Fruit fly (Drosophila melanogaster): ENCODE measurements around the gene Cht11.

Cht11 gene

dm6 chrX:6866040-6866439, 16.7 kb upstream of the Cht11 start (continued):
- TF ChIP-seq CG7271 (tag; optimal IDR thresholded peaks at IDR 0.05) (no peak), wor (GFP tag; IDR thresholded peaks at IDR 0.05) (no peak), Mrtf (GFP tag; IDR thresholded peaks at IDR 0.05) (no peak), repo (GFP tag; optimal IDR thresholded peaks at IDR 0.05) (no peak), en (GFP tag; optimal IDR thresholded peaks at IDR 0.05) (no peak), CG7372 (GFP tag; IDR thresholded peaks at IDR 0.05) (no peak), CG7745 (tag; optimal IDR thresholded peaks at IDR 0.05) (no peak), tx (GFP tag; optimal IDR thresholded peaks at IDR 0.05) (no peak), sc (optimal IDR thresholded peaks at IDR 0.05) (no peak), sc (GFP tag; optimal IDR thresholded peaks at IDR 0.05) (no peak), chinmo (GFP tag; IDR thresholded peaks at IDR 0.05; ENCODE audit: partially characterized antibody) (peak; percentile 88; the same call in 2 of the 4 replicates), CG10321 (GFP tag; IDR thresholded peaks at IDR 0.05) (no peak), Dfd (GFP tag; optimal IDR thresholded peaks at IDR 0.05) (no peak), org-1 (GFP tag; optimal IDR thresholded peaks at IDR 0.05) (no peak), gem (tag; optimal IDR thresholded peaks at IDR 0.05) (no peak), Nf-YC (tag; optimal IDR thresholded peaks at IDR 0.05) (peak; percentile 44), CG33557 (GFP tag; optimal IDR thresholded peaks at IDR 0.05) (peak; percentile 14), CG13296 (GFP tag; optimal IDR thresholded peaks at IDR 0.05) (no peak), Dip3 (GFP tag; optimal IDR thresholded peaks at IDR 0.05) (no peak), ems (GFP tag; optimal IDR thresholded peaks at IDR 0.05) (no peak), Antp (GFP tag; optimal IDR thresholded peaks at IDR 0.05) (no peak), TFAM (GFP tag; optimal IDR thresholded peaks at IDR 0.05) (no peak), CG13894 (tag; optimal IDR thresholded peaks at IDR 0.05) (peak; percentile 86), esg (GFP tag; conservative IDR thresholded peaks at IDR 0.05) (no peak), CG10209 (GFP tag; optimal IDR thresholded peaks at IDR 0.05) (no peak), Oaz (GFP tag; IDR thresholded peaks at IDR 0.05) (no peak), row (GFP tag; IDR thresholded peaks at IDR 0.05) (0 out of 3 replicates have a peak, but pooled peaks have one; percentile 17), Usf (GFP tag; optimal IDR thresholded peaks at IDR 0.05) (no peak), CG33213 (GFP tag; optimal IDR thresholded peaks at IDR 0.05) (no peak), CG13775 (GFP tag; optimal IDR thresholded peaks at IDR 0.05) (no peak), CG7556 (GFP tag; optimal IDR thresholded peaks at IDR 0.05) (no peak), Trl (optimal IDR thresholded peaks at IDR 0.05) (peak; percentile 16 to 26), Trl (GFP tag; optimal IDR thresholded peaks at IDR 0.05) (no peak), CG8281 (tag; optimal IDR thresholded peaks at IDR 0.05) (no peak), CG9932 (GFP tag; IDR thresholded peaks at IDR 0.05) (no peak), pum (GFP tag; optimal IDR thresholded peaks at IDR 0.05) (no peak), bowl (GFP tag; IDR thresholded peaks at IDR 0.05) (no peak), CG18262 (tag; optimal IDR thresholded peaks at IDR 0.05) (no peak), tup (GFP tag; optimal IDR thresholded peaks at IDR 0.05) (no peak), HmgZ (tag; optimal IDR thresholded peaks at IDR 0.05) (no peak), Sry-β (GFP tag; optimal IDR thresholded peaks at IDR 0.05) (no peak), Hmx (GFP tag; optimal IDR thresholded peaks at IDR 0.05) (no peak), jing (GFP tag; optimal IDR thresholded peaks at IDR 0.05) (no peak), C15 (GFP tag; IDR thresholded peaks at IDR 0.05) (no peak), CG12769 (tag; optimal IDR thresholded peaks at IDR 0.05) (peak; percentile 64), Hey (tag; optimal IDR thresholded peaks at IDR 0.05) (peak; percentile 56), CG13424 (tag; optimal IDR thresholded peaks at IDR 0.05) (no peak), vfl (GFP tag; optimal IDR thresholded peaks at IDR 0.05) (no peak), CG16863 (GFP tag; optimal IDR thresholded peaks at IDR 0.05) (no peak), CG10462 (GFP tag; optimal IDR thresholded peaks at IDR 0.05) (no peak), Mes4 (GFP tag; optimal IDR thresholded peaks at IDR 0.05) (no peak), kah (GFP tag; optimal IDR thresholded peaks at IDR 0.05) (no peak), CG34224 (GFP tag; IDR thresholded peaks at IDR 0.05; ENCODE audit: partially characterized antibody) (no peak)
